Worm (Caenorhabditis elegans) whole organism, L4/young adult: ENCODE measurements around the gene F53C3.1.

Source experiments
- W03F9.2 ChIP-seq: fragments of 150-350 bp; optimal IDR thresholded peaks from 2 replicates; lab custom pipeline; 2014; ENCODE audit warnings: missing biosample characterization, missing genetic modification characterization
- dao-5 ChIP-seq: sonication (generic microtip); optimal IDR thresholded peaks from 2 replicates; lab custom pipeline; 2016; ENCODE audit warnings: missing genotype, missing genetic modification characterization, moderate library complexity, missing compliant biosample characterization
- him-1 ChIP-seq: sonication (generic microtip); optimal IDR thresholded peaks from 2 replicates; lab custom pipeline; 2016; ENCODE audit warnings: missing genotype, missing genetic modification reagents, missing genetic modification characterization, missing compliant biosample characterization

The F53C3.1 gene

DNA sequence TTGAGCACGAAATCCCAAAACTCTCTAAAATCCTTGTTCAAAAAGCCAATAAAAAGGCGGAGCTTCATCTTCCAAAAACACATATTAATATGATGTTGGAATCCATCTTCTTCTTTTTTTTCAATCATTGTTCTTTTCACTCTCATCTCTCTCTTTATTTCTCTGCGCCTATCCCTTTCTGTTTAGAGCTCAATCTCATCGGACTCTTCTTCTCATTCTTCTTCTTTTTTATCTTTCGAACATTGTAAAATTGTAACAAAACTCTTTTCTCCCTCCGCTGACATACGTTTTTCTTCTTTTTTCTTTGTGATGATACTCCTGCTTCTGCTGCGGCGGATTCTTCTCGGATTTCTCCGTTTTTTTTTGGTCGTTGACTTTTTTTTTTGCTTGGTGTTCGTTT, 44.9 kb downstream of the F53C3.1 start:
- TF ChIP-seq him-1 (tag; lab: Kevin White, UChicago) (no peak), W03F9.2 (tag; lab: Kevin White, UChicago) (no peak), dao-5 (tag; lab: Kevin White, UChicago) (no peak)

DNA sequence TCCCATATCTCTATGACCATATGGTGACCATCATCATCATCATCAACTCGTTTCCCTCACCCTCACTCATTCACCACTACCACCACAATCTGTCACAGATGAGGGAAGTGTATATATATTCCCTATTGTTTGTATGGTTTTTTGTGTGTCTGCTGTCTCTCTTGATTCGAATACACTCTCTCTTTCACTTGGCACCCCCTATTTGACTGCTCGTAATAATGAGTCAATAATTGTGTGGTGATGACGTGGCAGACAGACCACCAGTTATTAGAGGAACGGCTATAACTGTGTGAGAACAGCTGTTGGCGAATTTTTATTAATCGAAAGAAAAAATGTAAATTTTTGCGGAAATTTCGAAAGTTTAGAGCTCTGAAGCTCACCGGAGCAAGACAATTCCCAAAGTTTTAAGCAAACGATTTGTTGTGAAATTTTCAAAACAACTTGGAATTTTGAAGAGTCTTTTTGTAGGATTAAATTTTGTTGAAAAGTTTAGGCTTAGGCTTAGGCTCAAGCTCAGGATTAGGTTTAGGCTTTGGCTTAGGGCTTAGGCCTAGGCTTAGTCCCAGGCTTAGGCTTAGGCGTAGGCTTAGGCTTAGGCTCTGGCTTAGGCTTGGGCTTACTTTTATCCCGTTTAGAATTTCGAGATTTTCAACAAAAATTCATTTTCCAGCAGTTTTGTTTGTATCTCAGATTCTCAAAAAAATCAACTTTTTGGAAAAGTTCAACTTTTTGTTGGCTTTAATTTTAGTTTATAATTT, 45.8 kb downstream of the F53C3.1 start:
- no peak for TF ChIP-seq dao-5 (tag; lab: Kevin White, UChicago)
- TF ChIP-seq him-1 (tag; lab: Kevin White, UChicago) = no peak
- no peak for TF ChIP-seq W03F9.2 (tag; lab: Kevin White, UChicago)

DNA sequence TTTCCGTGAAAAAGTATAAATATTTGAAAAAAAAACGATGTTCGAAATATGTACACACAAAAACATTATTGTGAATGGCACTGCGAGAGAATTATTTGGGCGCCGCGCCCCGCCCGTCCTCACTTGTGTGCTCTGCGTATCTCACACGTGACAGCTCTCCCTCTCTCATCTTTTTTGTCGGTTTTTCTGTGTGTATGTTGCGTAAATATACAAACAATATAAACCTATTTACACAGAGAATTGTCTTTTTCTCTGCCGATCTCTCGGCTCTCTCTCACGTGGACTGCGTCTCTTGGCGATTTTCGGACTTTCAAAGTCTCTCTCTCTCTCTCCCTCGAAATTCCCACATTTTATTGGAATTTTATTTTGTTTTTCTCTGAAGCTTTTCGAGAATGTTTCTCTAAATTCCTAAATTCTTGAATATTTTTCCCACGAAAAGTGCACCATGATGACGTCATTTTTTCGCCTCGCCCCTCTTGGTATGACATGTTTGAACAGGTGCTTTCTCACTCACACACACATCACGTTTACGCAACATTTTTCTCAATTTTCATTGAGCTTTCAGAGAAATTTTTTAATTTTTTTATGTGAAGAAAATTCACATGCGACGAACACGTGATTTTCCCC, 47.0 kb downstream of the F53C3.1 start:
- no peak for TF ChIP-seq dao-5 (tag; lab: Kevin White, UChicago)
- peak; percentile 35 for TF ChIP-seq W03F9.2 (tag; lab: Kevin White, UChicago)
- TF ChIP-seq him-1 (tag; lab: Kevin White, UChicago) = no peak

ce11 chrII:3959432-3960102, 47.8 kb downstream of the F53C3.1 start:
- no peak for TF ChIP-seq W03F9.2 (tag; lab: Kevin White, UChicago)
- no peak for TF ChIP-seq him-1 (tag; lab: Kevin White, UChicago)
- TF ChIP-seq dao-5 (tag; lab: Kevin White, UChicago) = no peak

- no peak for TF ChIP-seq him-1 (tag; lab: Kevin White, UChicago)
- no peak for TF ChIP-seq W03F9.2 (tag; lab: Kevin White, UChicago)
- TF ChIP-seq dao-5 (tag; lab: Kevin White, UChicago) = no peak
Observed at ce11 chrII:3960276-3960675, 48.5 kb downstream of the F53C3.1 start.

DNA sequence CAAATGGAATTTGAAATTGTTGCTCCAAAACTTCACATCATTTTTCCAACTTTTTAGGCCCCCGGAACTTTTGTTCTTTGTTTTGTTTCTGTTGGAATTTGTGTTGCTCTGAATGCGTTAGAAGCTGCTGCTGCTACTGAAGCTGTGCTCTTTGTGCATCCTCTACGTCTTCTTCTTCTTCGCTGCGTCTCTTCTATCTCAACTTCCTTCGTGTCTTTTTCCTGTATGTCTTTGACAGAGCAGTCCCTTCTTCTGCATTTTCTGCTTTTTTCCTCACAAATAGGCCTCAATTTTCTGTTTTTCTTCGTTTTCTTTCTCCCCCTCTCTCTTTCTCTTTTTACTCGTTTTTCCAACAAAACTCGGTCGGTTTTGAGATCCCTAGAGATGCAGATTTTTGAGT, 49.4 kb downstream of the F53C3.1 start:
- TF ChIP-seq him-1 (tag; lab: Kevin White, UChicago) (no peak), W03F9.2 (tag; lab: Kevin White, UChicago) (no peak), dao-5 (tag; lab: Kevin White, UChicago) (no peak)
